Worm (Caenorhabditis elegans) whole organism, young adult: ENCODE measurements around the gene bud-13.

Experiments used
- C17E4.6 ChIP-seq: fragments of 200-800 bp; sonication (Bioruptor generic); IDR thresholded peaks from 2 replicates; pipeline ENCODE4 v1.3.6; 2022; ENCODE audit warnings: missing genetic modification reagents, missing genetic modification characterization, missing compliant biosample characterization
- F10E7.11 ChIP-seq: sonication (generic microtip); optimal IDR thresholded peaks from 2 replicates; lab custom pipeline; 2017; ENCODE audit warnings: mild to moderate bottlenecking, missing genetic modification characterization, moderate library complexity, missing compliant biosample characterization
- F22D6.2 ChIP-seq: sonication (generic microtip); optimal IDR thresholded peaks from 2 replicates; lab custom pipeline; 2016; ENCODE audit warnings: mild to moderate bottlenecking, missing genetic modification characterization, missing compliant biosample characterization
- F37B4.10 ChIP-seq: fragments of 200-800 bp; sonication (Bioruptor generic); IDR thresholded peaks from 2 replicates; pipeline ENCODE4 v1.3.6; 2022; ENCODE audit warnings: missing genetic modification characterization, missing compliant biosample characterization
- K11D2.4 ChIP-seq: fragments of 200-800 bp; sonication (Bioruptor generic); IDR thresholded peaks from 2 replicates; pipeline ENCODE4 v1.3.6; 2022; ENCODE audit warnings: missing genetic modification reagents, missing genetic modification characterization, missing compliant biosample characterization
- Y56A3A.18 ChIP-seq: fragments of 200-800 bp; sonication (Bioruptor generic); IDR thresholded peaks from 2 replicates; pipeline ENCODE4 v1.3.6; 2022; ENCODE audit warnings: missing genetic modification reagents, missing genetic modification characterization, missing compliant biosample characterization
- Y95B8A.8 ChIP-seq: fragments of 200-800 bp; sonication (Bioruptor generic); IDR thresholded peaks from 2 replicates; pipeline ENCODE4 v1.3.6; 2022; ENCODE audit warnings: missing genetic modification reagents, missing genetic modification characterization, missing compliant biosample characterization
- ama-1 ChIP-seq, 3 experiments: fragments of 150-350 bp in 1 of 3; sonication (generic microtip) in 2 of 3; optimal IDR thresholded peaks; 2 replicates each; lab custom pipeline; 2014 to 2018; ENCODE audit warnings: missing biosample characterization in 2 of 3, missing genetic modification characterization in 2 of 3, missing genetic modification reagents in 2 of 3
- aptf-2 ChIP-seq: fragments of 200-800 bp; sonication (Bioruptor generic); conservative IDR thresholded peaks from 2 replicates; pipeline ENCODE4 v1.3.6; 2022; ENCODE audit warnings: missing genetic modification reagents, missing genetic modification characterization, missing compliant biosample characterization
- aptf-3 ChIP-seq: fragments of 200-800 bp; sonication (Bioruptor generic); IDR thresholded peaks from 2 replicates; pipeline ENCODE4 v1.3.6; 2022; ENCODE audit warnings: missing genetic modification characterization, missing compliant biosample characterization
- attf-5 ChIP-seq: fragments of 200-800 bp; sonication (Bioruptor generic); optimal IDR thresholded peaks from 2 replicates; lab custom pipeline; 2018; ENCODE audit warnings: mild to moderate bottlenecking, missing genetic modification characterization, missing compliant biosample characterization
- bed-2 ChIP-seq: fragments of 200-800 bp; sonication (Bioruptor generic); IDR thresholded peaks from 2 replicates; pipeline ENCODE4 v1.3.6; 2022; ENCODE audit warnings: missing genetic modification reagents, missing genetic modification characterization, missing compliant biosample characterization
- ceh-100 ChIP-seq: fragments of 200-800 bp; sonication (Bioruptor generic); IDR thresholded peaks from 2 replicates; pipeline ENCODE4 v1.3.6; 2022; ENCODE audit warnings: missing genetic modification reagents, missing genetic modification characterization, missing compliant biosample characterization
- ceh-27 ChIP-seq: fragments of 200-800 bp; sonication (Bioruptor generic); optimal IDR thresholded peaks from 2 replicates; lab custom pipeline; 2018; ENCODE audit warnings: mild to moderate bottlenecking, missing genetic modification characterization, moderate library complexity, missing compliant biosample characterization
- ceh-79 ChIP-seq: sonication (generic microtip); optimal IDR thresholded peaks from 2 replicates; lab custom pipeline; 2017; ENCODE audit warnings: mild to moderate bottlenecking, missing genetic modification characterization, missing compliant biosample characterization
- chd-7 ChIP-seq: sonication (generic microtip); optimal IDR thresholded peaks from 2 replicates; lab custom pipeline; 2016; ENCODE audit warnings: mild to moderate bottlenecking, missing genetic modification characterization, moderate library complexity, missing compliant biosample characterization
- dpff-1 ChIP-seq: sonication (generic microtip); optimal IDR thresholded peaks from 2 replicates; lab custom pipeline; 2017; ENCODE audit warnings: mild to moderate bottlenecking, missing genetic modification characterization, missing compliant biosample characterization
- efl-1 ChIP-seq: fragments of 150-350 bp; optimal IDR thresholded peaks from 2 replicates; lab custom pipeline; 2014; ENCODE audit warnings: missing biosample characterization, missing genetic modification reagents, missing genetic modification characterization
- ets-4 ChIP-seq: fragments of 200-800 bp; sonication (Bioruptor generic); optimal IDR thresholded peaks from 2 replicates; lab custom pipeline; 2018; ENCODE audit warnings: mild to moderate bottlenecking, missing genetic modification characterization, missing compliant biosample characterization
- hlh-26 ChIP-seq: fragments of 200-800 bp; sonication (Bioruptor generic); conservative IDR thresholded peaks from 2 replicates; pipeline ENCODE4 v1.3.6; 2022; ENCODE audit warnings: missing genetic modification reagents, missing genetic modification characterization, missing compliant biosample characterization
- lin-26 ChIP-seq: fragments of 200-800 bp; sonication (Bioruptor generic); IDR thresholded peaks from 2 replicates; pipeline ENCODE4 v1.3.6; 2022; ENCODE audit warnings: missing genetic modification reagents, missing genetic modification characterization, missing compliant biosample characterization
- lin-40 ChIP-seq: sonication (generic microtip); optimal IDR thresholded peaks from 2 replicates; lab custom pipeline; 2016; ENCODE audit warnings: missing genetic modification characterization, mild to moderate bottlenecking, missing compliant biosample characterization, missing genotype, missing genetic modification reagents
- lir-1 ChIP-seq: fragments of 200-800 bp; sonication (Bioruptor generic); conservative IDR thresholded peaks from 2 replicates; pipeline ENCODE4 v1.3.6; 2022; ENCODE audit warnings: missing genetic modification reagents, missing genetic modification characterization, missing compliant biosample characterization
- lsl-1 ChIP-seq: fragments of 200-800 bp; sonication (Bioruptor generic); optimal IDR thresholded peaks from 2 replicates; lab custom pipeline; 2018; ENCODE audit warnings: mild to moderate bottlenecking, missing genetic modification characterization, moderate library complexity, missing compliant biosample characterization
- madf-6 ChIP-seq: fragments of 200-800 bp; sonication (Bioruptor generic); IDR thresholded peaks from 2 replicates; pipeline ENCODE4 v1.3.6; 2022; ENCODE audit warnings: missing genetic modification reagents, missing genetic modification characterization, missing compliant biosample characterization
- madf-8 ChIP-seq: fragments of 200-800 bp; sonication (Bioruptor generic); conservative IDR thresholded peaks from 2 replicates; pipeline ENCODE4 v1.3.6; 2022; ENCODE audit warnings: missing genetic modification reagents, missing genetic modification characterization, missing compliant biosample characterization
- mcd-1 ChIP-seq: fragments of 200-800 bp; sonication (Bioruptor generic); IDR thresholded peaks from 2 replicates; pipeline ENCODE4 v1.3.6; 2022; ENCODE audit warnings: missing genetic modification reagents, missing genetic modification characterization, missing compliant biosample characterization
- mel-28 ChIP-seq: sonication (generic microtip); optimal IDR thresholded peaks from 2 replicates; lab custom pipeline; 2016; ENCODE audit warnings: borderline replicate concordance, mild to moderate bottlenecking, missing genetic modification characterization, missing compliant biosample characterization
- mes-4 ChIP-seq: sonication (generic microtip); optimal IDR thresholded peaks from 2 replicates; lab custom pipeline; 2016; ENCODE audit warnings: missing genotype, missing genetic modification characterization, missing compliant biosample characterization
- nfya-1 ChIP-seq: sonication (generic microtip); optimal IDR thresholded peaks from 2 replicates; lab custom pipeline; 2017; ENCODE audit warnings: antibody characterized with exemption, missing compliant biosample characterization, missing genetic modification characterization, borderline replicate concordance; ENCODE audit not compliant: insufficient read depth
- nhr-179 ChIP-seq: sonication (generic microtip); optimal IDR thresholded peaks from 2 replicates; lab custom pipeline; 2016; ENCODE audit warnings: mild to moderate bottlenecking, missing genetic modification characterization, missing compliant biosample characterization
- nhr-27 ChIP-seq: fragments of 200-800 bp; sonication (Bioruptor generic); optimal IDR thresholded peaks from 2 replicates; lab custom pipeline; 2018; ENCODE audit warnings: mild to moderate bottlenecking, missing genetic modification characterization, moderate library complexity, missing compliant biosample characterization
- nhr-80 ChIP-seq: sonication (generic microtip); optimal IDR thresholded peaks from 2 replicates; lab custom pipeline; 2016; ENCODE audit warnings: missing genetic modification characterization, missing compliant biosample characterization
- nhr-90 ChIP-seq: sonication (generic microtip); optimal IDR thresholded peaks from 2 replicates; lab custom pipeline; 2016; ENCODE audit warnings: missing genotype, mild to moderate bottlenecking, missing genetic modification characterization, missing compliant biosample characterization
- rcor-1 ChIP-seq: fragments of 200-800 bp; sonication (Bioruptor generic); IDR thresholded peaks from 2 replicates; pipeline ENCODE4 v1.3.6; 2022; ENCODE audit warnings: missing genetic modification reagents, missing genetic modification characterization, missing compliant biosample characterization
- sdz-38 ChIP-seq: sonication (generic microtip); optimal IDR thresholded peaks from 2 replicates; lab custom pipeline; 2016; ENCODE audit warnings: missing genotype, missing genetic modification characterization, missing compliant biosample characterization
- sea-2 ChIP-seq: fragments of 200-800 bp; sonication (Bioruptor generic); IDR thresholded peaks from 2 replicates; pipeline ENCODE4 v1.3.6; 2022; ENCODE audit warnings: missing genetic modification characterization, missing compliant biosample characterization
- snpc-1.1 ChIP-seq: sonication (generic microtip); optimal IDR thresholded peaks from 2 replicates; lab custom pipeline; 2017; ENCODE audit warnings: missing genetic modification characterization, mild to moderate bottlenecking, missing compliant biosample characterization, antibody characterized with exemption, moderate library complexity, missing genotype, missing genetic modification reagents; ENCODE audit not compliant: insufficient read depth
- snpc-4 ChIP-seq, 5 experiments: fragments of 150-350 bp in 1 of 5; sonication (generic microtip) in 4 of 5; optimal IDR thresholded peaks; 2 replicates each; lab custom pipeline; 2014 to 2018; ENCODE audit warnings: missing genetic modification characterization in 5 of 5, missing biosample characterization in 3 of 5, antibody characterized with exemption in 2 of 5, mild to moderate bottlenecking in 2 of 5, missing compliant biosample characterization in 2 of 5, missing genotype in 2 of 5, moderate library complexity in 2 of 5, missing genetic modification reagents in 1 of 5
- tbp1 ChIP-seq: fragments of 200-800 bp; sonication (Bioruptor generic); optimal IDR thresholded peaks from 2 replicates; lab custom pipeline; 2018; ENCODE audit warnings: mild to moderate bottlenecking, missing genetic modification characterization, missing compliant biosample characterization
- tbx-9 ChIP-seq: sonication (generic microtip); optimal IDR thresholded peaks from 2 replicates; lab custom pipeline; 2016; ENCODE audit warnings: borderline replicate concordance, missing genetic modification characterization, inconsistent platforms, missing compliant biosample characterization
- unc-62 ChIP-seq: fragments of 150-350 bp; optimal IDR thresholded peaks from 2 replicates; lab custom pipeline; 2014; ENCODE audit warnings: missing biosample characterization, missing genetic modification reagents, missing genetic modification characterization
- zim-3 ChIP-seq: sonication (generic microtip); optimal IDR thresholded peaks from 2 replicates; lab custom pipeline; 2017; ENCODE audit warnings: mild to moderate bottlenecking, missing genetic modification characterization, moderate library complexity, missing compliant biosample characterization
- ztf-18 ChIP-seq: sonication (generic microtip); optimal IDR thresholded peaks from 2 replicates; lab custom pipeline; 2016; ENCODE audit warnings: missing genotype, mild to moderate bottlenecking, missing genetic modification characterization, missing compliant biosample characterization
- ztf-22 ChIP-seq: fragments of 200-800 bp; sonication (Bioruptor generic); optimal IDR thresholded peaks from 2 replicates; lab custom pipeline; 2018; ENCODE audit warnings: mild to moderate bottlenecking, missing genetic modification characterization, moderate library complexity, missing compliant biosample characterization
- ztf-25 ChIP-seq: fragments of 200-800 bp; sonication (Bioruptor generic); IDR thresholded peaks from 2 replicates; pipeline ENCODE4 v1.3.6; 2022; ENCODE audit warnings: missing genetic modification reagents, missing genetic modification characterization, missing compliant biosample characterization
- ztf-26 ChIP-seq: sonication (generic microtip); optimal IDR thresholded peaks from 2 replicates; lab custom pipeline; 2017; ENCODE audit warnings: missing genetic modification characterization, missing compliant biosample characterization

Gene bud-13

ce11 chrIII:8944357-8944756 lies 23.2 kb downstream of the bud-13 start, which contains the start of gene dhrr-1:
Gene dhrr-1 (plus strand): TSS chrIII:8944657.
- no peak for TF ChIP-seq mes-4 (tag; lab: Kevin White, UChicago)
- no peak for TF ChIP-seq ets-4
- no peak for TF ChIP-seq aptf-3 (GFP tag; lab: Robert Waterston, UW)
- TF ChIP-seq K11D2.4: no peak
- TF ChIP-seq nhr-90: no peak
- TF ChIP-seq mel-28: no peak
- TF ChIP-seq sdz-38: no peak
- no peak for TF ChIP-seq lin-26 (GFP tag; lab: Robert Waterston, UW)
- TF ChIP-seq nfya-1: no peak
- no peak for TF ChIP-seq C17E4.6 (GFP tag; lab: Robert Waterston, UW)
- no peak for TF ChIP-seq nhr-80
- TF ChIP-seq bed-2 (GFP tag; lab: Robert Waterston, UW): no peak
- no peak for TF ChIP-seq nhr-179 (tag; lab: Kevin White, UChicago)
- no peak for TF ChIP-seq madf-8 (GFP tag; lab: Robert Waterston, UW)
- TF ChIP-seq F22D6.2: no peak
- TF ChIP-seq ztf-26 (tag; lab: Kevin White, UChicago): no peak
- no peak for TF ChIP-seq snpc-4 (GFP tag; optimal IDR thresholded peaks at IDR 0.05; lab: Kevin White, UChicago)
- TF ChIP-seq snpc-4 (tag; optimal IDR thresholded peaks at IDR 0.05; lab: Kevin White, UChicago): no peak
- TF ChIP-seq ceh-79 (tag; lab: Kevin White, UChicago): no peak

- TF ChIP-seq snpc-4 (GFP tag; optimal IDR thresholded peaks at IDR 0.05; lab: Kevin White, UChicago): peak; percentile 47
- peak in 3 of 4 experiments; percentile 65 to 80 (median 66) for TF ChIP-seq snpc-4 (tag; optimal IDR thresholded peaks at IDR 0.05; lab: Kevin White, UChicago)
- peak; percentile 94 for TF ChIP-seq tbp1 (GFP tag; lab: Kevin White, UChicago)
- no peak for TF ChIP-seq hlh-26 (GFP tag; lab: Robert Waterston, UW)
- TF ChIP-seq ztf-22: peak; percentile 57
- peak; percentile 60 for TF ChIP-seq lsl-1 (GFP tag; lab: Kevin White, UChicago)
- peak; percentile 24 for TF ChIP-seq F10E7.11 (tag; lab: Kevin White, UChicago)
- no peak for TF ChIP-seq F37B4.10 (GFP tag; lab: Robert Waterston, UW)
- TF ChIP-seq ztf-25 (GFP tag; lab: Robert Waterston, UW): peak; percentile 84; the same call in 1 of the 2 replicates
- TF ChIP-seq tbx-9 (tag; lab: Kevin White, UChicago): no peak
- TF ChIP-seq rcor-1 (GFP tag; lab: Robert Waterston, UW): peak; percentile 67; the same call in 1 of the 2 replicates
- TF ChIP-seq unc-62 (GFP tag; lab: Kevin White, UChicago): no peak
- no peak for TF ChIP-seq chd-7 (tag; lab: Kevin White, UChicago)
- TF ChIP-seq snpc-1.1 (tag; lab: Kevin White, UChicago): peak; percentile 35
- TF ChIP-seq madf-6 (GFP tag; lab: Robert Waterston, UW): no peak
- TF ChIP-seq lir-1 (GFP tag; lab: Robert Waterston, UW): 0 out of 2 replicates have a peak, but pooled peaks have one; percentile 58
- TF ChIP-seq sea-2 (GFP tag; lab: Robert Waterston, UW): no peak
- TF ChIP-seq lin-40: peak; percentile 79
- TF ChIP-seq Y56A3A.18: 0 out of 2 replicates have a peak, but pooled peaks have one; percentile 43
- TF ChIP-seq ceh-27 (GFP tag; lab: Kevin White, UChicago): peak; percentile 77
- no peak for TF ChIP-seq ceh-79 (tag; lab: Kevin White, UChicago)
- peak; percentile 27 for TF ChIP-seq nhr-27 (tag; lab: Kevin White, UChicago)
- TF ChIP-seq zim-3: peak; percentile 71
- no peak for TF ChIP-seq ama-1 (optimal IDR thresholded peaks at IDR 0.05; lab: Kevin White, UChicago)
- peak; percentile 58 to 64 for TF ChIP-seq ama-1 (GFP tag; optimal IDR thresholded peaks at IDR 0.05; lab: Kevin White, UChicago)
- no peak for TF ChIP-seq dpff-1
- peak; percentile 39 for TF ChIP-seq efl-1
- TF ChIP-seq ztf-18 (tag; lab: Kevin White, UChicago): peak; percentile 86
- TF ChIP-seq attf-5 (GFP tag; lab: Kevin White, UChicago): peak; percentile 81
- TF ChIP-seq aptf-2 (GFP tag; lab: Robert Waterston, UW): 0 out of 2 replicates have a peak, but pooled peaks have one; percentile 32
- TF ChIP-seq C17E4.6 (GFP tag; lab: Robert Waterston, UW): 0 out of 2 replicates have a peak, but pooled peaks have one; percentile 23
- no peak for TF ChIP-seq mcd-1 (GFP tag; lab: Robert Waterston, UW)
- TF ChIP-seq ceh-100: peak; percentile 65
- TF ChIP-seq Y95B8A.8: 0 out of 2 replicates have a peak, but pooled peaks have one; percentile 55
- peak; percentile 33 for TF ChIP-seq nhr-179 (tag; lab: Kevin White, UChicago)
These were observed 30.0 kb downstream of the bud-13 start for ce11 chrIII:8937571-8937970.
